Worm (Caenorhabditis elegans) whole organism, L1 larva: ENCODE measurements around the gene fbxb-102.

Experiments
- blmp-1 ChIP-seq: fragments of 150-350 bp; optimal IDR thresholded peaks from 2 replicates; lab custom pipeline; 2014; ENCODE audit warnings: missing biosample characterization, missing genetic modification characterization
- ceh-82 ChIP-seq, 3 experiments: fragments of 150-350 bp in 1 of 3; sonication (generic microtip) in 2 of 3; optimal IDR thresholded peaks; 2 replicates each; lab custom pipeline; 2014 to 2017; ENCODE audit warnings: missing biosample characterization in 3 of 3, missing genetic modification characterization in 3 of 3

- no peak for TF ChIP-seq blmp-1 (tag; lab: Kevin White, UChicago)
- TF ChIP-seq ceh-82 (tag; optimal IDR thresholded peaks at IDR 0.05; lab: Kevin White, UChicago), result no peak
Measured at ce11 chrII:12444679-12445376, 37.9 kb upstream of the fbxb-102 start, which contains the start of the genes W05H5.1 and pitr-6.
